Worm (Caenorhabditis elegans): ENCODE results near the gene T24H7.9.

- no peak for TF ChIP-seq zfp-2 (tag; optimal IDR thresholded peaks at IDR 0.05)
- no peak for TF ChIP-seq ztf-11 (tag; optimal IDR thresholded peaks at IDR 0.05)
- TF ChIP-seq fos-1 (tag; optimal IDR thresholded peaks at IDR 0.05): no peak
- TF ChIP-seq jun-1 (tag; optimal IDR thresholded peaks at IDR 0.05): no peak
- no peak for TF ChIP-seq T26A8.4 (GFP tag; IDR thresholded peaks at IDR 0.05)
- no peak for TF ChIP-seq nhr-42 (GFP tag; IDR thresholded peaks at IDR 0.05)
- TF ChIP-seq lir-3 (tag; optimal IDR thresholded peaks at IDR 0.05): no peak
- TF ChIP-seq nhr-237 (tag; optimal IDR thresholded peaks at IDR 0.05): no peak
- no peak for TF ChIP-seq nhr-48 (tag; optimal IDR thresholded peaks at IDR 0.05)
- no peak for TF ChIP-seq lin-38 (GFP tag; IDR thresholded peaks at IDR 0.05)
- TF ChIP-seq nhr-76 (tag; optimal IDR thresholded peaks at IDR 0.05): no peak
Measured at ce11 chrII:6267983-6268382, 32.7 kb upstream of the T24H7.9 start, which contains the start of gene F13H8.8.

Measured in whole organism, L4 larva.